Fruit fly (Drosophila melanogaster) whole organism, embryonic: ENCODE data around the gene CG32639.

Source experiments
- CG10147 ChIP-seq: fragments of 200-800 bp; sonication (Bioruptor generic); optimal IDR thresholded peaks from 2 replicates; lab custom pipeline; 2019; ENCODE audit warnings: missing biosample characterization, mild to moderate bottlenecking, missing genetic modification characterization, moderate library complexity
- CG11247 ChIP-seq: fragments of 200-800 bp; sonication (Bioruptor generic); IDR thresholded peaks from 2 replicates; pipeline ENCODE4 v1.3.6; 2022; ENCODE audit warnings: missing biosample characterization, missing genetic modification characterization
- E2f2 ChIP-seq: fragments of 200-800 bp; sonication (Bioruptor generic); IDR thresholded peaks from 2 replicates; pipeline ENCODE4 v1.3.6; 2022; ENCODE audit warnings: missing biosample characterization, missing genetic modification characterization
- Xrp1 ChIP-seq: fragments of 200-800 bp; sonication (Bioruptor generic); IDR thresholded peaks from 2 replicates; pipeline ENCODE4 v1.3.6; 2022; ENCODE audit warnings: missing biosample characterization, missing genetic modification characterization
- YL-1 ChIP-seq: fragments of 200-800 bp; sonication (Bioruptor generic); optimal IDR thresholded peaks from 3 replicates; lab custom pipeline; 2017; ENCODE audit warnings: missing biosample characterization, mild to moderate bottlenecking, missing genetic modification characterization
- ase ChIP-seq: fragments of 200-800 bp; sonication (Bioruptor generic); IDR thresholded peaks from 3 replicates; pipeline ENCODE4 v1.3.6; 2022; ENCODE audit warnings: missing biosample characterization, missing genetic modification characterization
- cg ChIP-seq: fragments of 200-800 bp; sonication (Bioruptor generic); optimal IDR thresholded peaks from 3 replicates; lab custom pipeline; 2019; ENCODE audit warnings: missing biosample characterization, mild to moderate bottlenecking, missing genetic modification characterization, moderate library complexity
- hb ChIP-seq: fragments of 200-800 bp; sonication (Bioruptor generic); IDR thresholded peaks from 3 replicates; pipeline ENCODE4 v1.3.6; 2022; ENCODE audit warnings: missing biosample characterization, missing genetic modification characterization; ENCODE audit not compliant: partially characterized antibody
- pfk ChIP-seq: fragments of 200-800 bp; sonication (Bioruptor generic); optimal IDR thresholded peaks from 2 replicates; lab custom pipeline; 2018; ENCODE audit warnings: missing biosample characterization, mild to moderate bottlenecking, missing genetic modification characterization, moderate library complexity
- tup ChIP-seq: fragments of 200-800 bp; sonication (Bioruptor generic); optimal IDR thresholded peaks from 2 replicates; lab custom pipeline; 2016; ENCODE audit warnings: missing biosample characterization, mild to moderate bottlenecking, missing genetic modification characterization, moderate library complexity
- vvl ChIP-seq: fragments of 200-800 bp; sonication (Bioruptor generic); IDR thresholded peaks from 2 replicates; pipeline ENCODE4 v1.3.6; 2022; ENCODE audit warnings: missing biosample characterization, missing genetic modification characterization

DNA sequence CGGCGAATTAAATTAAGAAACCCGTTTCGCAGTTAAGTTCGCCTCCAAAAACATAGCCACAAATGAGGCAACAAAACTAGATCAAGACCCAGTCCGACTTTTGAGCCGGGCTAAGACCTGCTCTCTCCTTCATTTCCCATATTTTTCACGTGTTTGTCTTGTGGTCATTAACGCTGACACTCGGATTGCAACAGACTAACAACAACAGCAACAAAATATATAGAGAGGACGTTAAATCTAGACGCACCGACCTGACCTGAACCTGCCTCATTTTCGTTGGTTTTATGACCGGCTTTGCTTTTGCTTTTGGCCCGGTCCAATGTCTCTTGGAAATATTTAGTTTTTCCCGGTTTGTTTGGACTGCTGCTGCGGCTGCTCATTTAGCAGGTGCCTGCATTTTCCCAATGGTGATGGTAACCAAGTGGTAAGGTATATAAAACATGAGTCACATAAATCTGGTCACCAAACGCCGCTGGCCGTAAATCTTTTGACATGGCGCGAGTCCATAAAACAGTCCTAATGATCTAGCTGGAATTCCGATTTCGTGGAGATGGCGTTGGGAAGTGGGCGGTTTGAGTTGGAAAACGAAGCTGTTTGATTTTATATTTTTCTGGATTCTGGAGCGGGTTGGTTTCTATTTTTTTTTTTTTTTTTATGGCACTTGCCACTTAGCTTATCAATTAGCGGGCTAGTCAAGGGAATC is 8.7 kb downstream of the CG32639 start:
- TF ChIP-seq CG11247 (GFP tag; lab: Robert Waterston, UW), result no peak
- TF ChIP-seq pfk (GFP tag; lab: Kevin White, UChicago), result no peak
- TF ChIP-seq CG10147, result no peak
- TF ChIP-seq ase, result no peak
- no peak for TF ChIP-seq Xrp1 (GFP tag; lab: Robert Waterston, UW)
- no peak for TF ChIP-seq YL-1
- no peak for TF ChIP-seq tup (GFP tag; lab: Kevin White, UChicago)
- TF ChIP-seq hb (GFP tag; lab: Robert Waterston, UW), result no peak
- no peak for TF ChIP-seq cg (GFP tag; lab: Kevin White, UChicago)
- TF ChIP-seq vvl (GFP tag; lab: Robert Waterston, UW), result no peak
- no peak for TF ChIP-seq E2f2 (GFP tag; lab: Robert Waterston, UW)
